Fruit fly (Drosophila melanogaster): Measurements from ENCODE around the gene CG34280.

CG34280 gene

DNA sequence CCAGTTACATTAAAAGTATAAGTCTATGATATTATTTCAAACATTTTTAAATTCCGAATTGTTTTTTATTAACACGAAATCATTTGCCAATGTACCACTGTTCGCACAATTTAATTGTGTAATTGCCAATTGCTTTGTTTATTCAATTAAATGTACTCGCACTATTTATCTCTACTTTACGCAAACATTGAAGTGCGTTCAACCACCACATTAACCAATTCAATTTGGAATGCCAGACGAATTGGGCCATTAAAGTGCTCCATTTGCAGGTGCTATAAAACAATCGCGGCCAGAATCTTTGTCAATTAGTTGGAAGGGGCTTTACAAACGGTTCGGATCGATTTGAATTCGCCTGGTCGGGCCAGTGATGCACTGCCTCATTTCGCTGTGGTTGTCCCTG is 7.3 kb upstream of the CG34280 start, which contains the start of gene CG5863:
Gene CG5863, plus strand, starts transcription at position 301 of the 400 bp plus-strand sequence.
- TF ChIP-seq noc (tag; optimal IDR thresholded peaks at IDR 0.05), result no peak

DNA sequence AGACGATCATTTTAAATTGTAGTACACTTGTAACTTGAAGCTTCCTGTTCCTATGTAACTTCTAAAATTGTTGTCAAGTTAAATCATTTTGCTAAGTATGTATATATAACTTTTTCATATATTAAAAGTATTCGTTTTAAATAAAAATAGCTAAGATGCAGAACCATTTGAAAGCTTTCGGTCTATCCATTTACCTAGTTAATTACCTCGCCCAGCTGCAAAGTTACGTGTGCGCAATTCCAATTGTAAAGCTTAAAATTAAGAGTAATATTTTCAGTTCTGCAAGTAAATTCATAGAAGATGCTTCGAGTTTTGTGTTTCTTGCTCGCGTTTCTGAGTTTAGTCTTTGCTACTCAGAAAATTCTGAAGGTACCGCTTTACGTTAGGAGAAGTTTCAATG is 5.8 kb upstream of the CG34280 start, which contains the start of gene CG5860:
Gene CG5860, plus strand, starts transcription at position 301 of the 400 bp plus-strand sequence.
- no peak for TF ChIP-seq noc (tag; optimal IDR thresholded peaks at IDR 0.05)

DNA sequence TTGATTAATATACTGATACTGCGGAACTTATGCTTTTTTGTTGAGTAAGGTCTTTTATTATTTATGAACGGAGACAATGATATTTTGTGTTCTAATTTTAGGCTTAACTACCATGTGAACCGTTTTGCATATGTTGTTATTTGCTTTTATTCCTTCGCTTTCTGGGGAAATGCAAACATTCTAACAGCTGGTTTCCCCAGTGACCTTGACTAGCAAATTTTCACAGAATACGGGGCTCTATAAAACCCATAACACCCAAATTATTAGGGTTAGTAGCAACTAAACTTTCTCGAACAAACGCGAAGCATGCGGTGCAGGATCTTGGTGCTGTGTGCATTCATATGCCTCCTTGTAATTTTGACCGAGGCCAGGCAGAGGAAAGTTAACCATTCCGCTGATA is 4.1 kb upstream of the CG34280 start, which contains the start of gene CG17283:
Gene CG17283, plus strand, starts transcription at position 301 of the 400 bp plus-strand sequence.
- TF ChIP-seq noc (tag; optimal IDR thresholded peaks at IDR 0.05), result no peak

DNA sequence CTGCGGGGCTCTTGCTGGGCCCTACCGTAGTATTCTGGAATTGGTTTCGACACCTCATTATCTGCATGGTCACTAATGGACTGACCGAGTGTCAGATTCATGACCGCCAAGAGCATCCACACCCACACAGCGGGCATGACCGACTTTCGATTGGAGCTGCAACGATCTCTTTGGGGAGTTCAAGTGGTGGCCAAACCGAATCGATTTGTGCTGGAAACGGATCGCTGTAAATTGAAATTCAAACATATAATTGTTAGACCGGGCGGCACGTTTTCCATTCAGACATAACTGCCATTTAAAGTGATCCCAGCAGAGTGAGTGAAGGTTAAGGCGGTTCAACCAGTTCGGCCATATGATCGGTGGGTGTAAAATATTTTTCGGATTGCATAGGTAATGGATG is 2.9 kb upstream of the CG34280 start, which contains the start of the genes CG42824 and CG42798:
Gene CG42824, minus strand, starts transcription at position 101 of the 400 bp plus-strand sequence.
Gene CG42798, plus strand, starts transcription at position 268 of the 400 bp plus-strand sequence.
- no peak for TF ChIP-seq noc (tag; optimal IDR thresholded peaks at IDR 0.05)

DNA sequence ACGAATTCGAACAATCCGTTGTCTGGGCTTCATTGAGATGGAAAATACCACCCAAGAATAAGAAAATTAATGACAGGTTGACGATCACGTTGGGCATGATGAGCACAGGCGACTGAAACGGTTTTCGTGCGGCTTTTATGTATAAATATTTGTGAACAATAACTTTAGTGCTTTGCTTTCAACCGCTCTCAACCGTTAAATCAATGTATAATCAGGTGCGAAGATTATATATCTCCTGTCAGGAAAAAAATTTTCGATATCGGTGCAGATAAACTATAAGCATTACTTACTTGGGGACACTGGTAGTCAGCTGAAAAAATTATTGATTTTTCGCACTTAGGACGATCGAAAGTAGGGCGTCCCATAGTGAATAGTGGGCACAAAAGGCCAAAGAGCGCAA is 1.5 kb upstream of the CG34280 start, which contains the start of gene CG42823:
Gene CG42823, minus strand, starts transcription at position 101 of the 400 bp plus-strand sequence.
- TF ChIP-seq noc (tag; optimal IDR thresholded peaks at IDR 0.05), result no peak

DNA sequence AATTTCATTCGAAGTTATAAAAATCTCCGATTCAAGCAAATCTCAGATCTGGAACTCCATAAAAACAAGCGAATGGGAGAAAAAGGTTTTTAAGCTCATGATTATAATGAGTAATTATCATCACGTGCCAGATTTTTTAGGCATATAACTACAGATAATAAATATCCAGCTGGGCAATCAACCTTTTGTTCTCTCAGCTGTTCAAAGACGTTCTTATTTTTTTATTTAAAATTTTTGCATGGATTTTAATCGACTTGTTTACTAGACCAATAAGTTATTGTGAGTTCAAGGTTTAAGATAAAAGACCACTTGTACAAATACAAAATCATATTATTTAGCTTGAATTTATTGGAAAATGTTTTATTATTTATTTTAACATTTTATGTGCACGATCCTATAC is 637 bp upstream of the CG34280 start:
- peak; percentile 48 for TF ChIP-seq noc (tag; optimal IDR thresholded peaks at IDR 0.05)

DNA sequence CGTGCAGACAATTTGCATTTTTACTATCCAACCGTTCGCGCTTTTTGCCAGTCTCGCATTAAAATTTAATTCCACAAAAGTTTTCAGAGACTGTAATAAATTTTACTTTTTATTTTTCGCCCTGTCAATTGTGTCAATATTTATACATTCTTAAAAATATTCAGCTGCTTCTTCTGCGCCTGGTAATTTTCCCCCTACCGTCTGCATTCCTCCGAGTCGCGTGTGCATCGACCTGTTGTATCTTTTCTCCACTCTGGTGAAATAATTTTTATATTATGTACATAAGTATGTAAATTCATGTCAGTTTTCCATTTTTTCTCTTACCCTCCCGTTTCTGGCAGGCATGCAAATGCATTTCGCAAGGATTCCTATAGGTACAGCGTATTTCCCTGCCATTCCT is 330 bp downstream of the CG34280 start, which contains the start of gene CG34279:
Gene CG34279, minus strand, starts transcription at position 101 of the 400 bp plus-strand sequence.
- no peak for TF ChIP-seq noc (tag; optimal IDR thresholded peaks at IDR 0.05)

DNA sequence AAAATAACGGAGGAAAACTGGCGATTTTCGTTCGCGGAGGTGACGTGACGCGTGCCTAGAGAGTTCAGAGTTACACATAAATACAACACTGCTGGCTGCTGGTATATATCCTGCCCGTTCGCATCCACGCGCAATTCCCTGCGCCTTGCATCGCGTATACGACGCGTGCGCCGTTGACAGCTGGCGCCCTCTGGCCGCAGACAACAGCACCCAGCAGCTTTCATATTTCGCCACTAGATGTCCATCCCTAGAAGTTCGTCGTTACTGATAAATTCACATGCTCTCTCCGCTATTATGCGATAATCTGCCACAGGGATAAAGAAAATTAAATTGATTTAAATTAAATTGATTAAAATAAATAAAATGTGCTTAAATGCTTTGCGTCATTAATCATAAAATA is 1.1 kb downstream of the CG34280 start, which contains the start of gene Sur-8:
Gene Sur-8, minus strand, starts transcription at position 82 of the 400 bp plus-strand sequence.
- TF ChIP-seq noc (tag; optimal IDR thresholded peaks at IDR 0.05), result no peak

DNA sequence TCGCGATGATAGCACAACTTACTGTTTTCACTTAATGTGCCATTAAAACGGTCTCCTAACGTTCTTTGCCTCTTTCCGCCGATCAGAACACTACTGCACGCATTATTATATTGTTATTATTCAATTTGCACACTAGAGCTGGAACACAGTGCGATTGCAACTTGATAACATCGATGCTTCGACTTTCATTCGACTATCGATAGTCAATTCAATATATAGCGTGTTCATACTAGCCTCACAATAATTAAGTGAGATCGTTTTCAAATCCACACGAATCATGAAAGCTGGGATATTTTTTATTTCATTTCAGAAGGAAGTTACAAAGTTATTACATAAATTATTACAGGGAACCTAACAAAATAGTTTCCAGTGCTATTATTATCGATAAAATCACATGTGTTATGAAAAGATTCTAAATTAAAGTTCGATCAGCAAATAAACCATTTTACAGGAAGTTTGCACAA is 2.2 kb downstream of the CG34280 start:
- TF ChIP-seq noc (tag; optimal IDR thresholded peaks at IDR 0.05), result no peak

DNA sequence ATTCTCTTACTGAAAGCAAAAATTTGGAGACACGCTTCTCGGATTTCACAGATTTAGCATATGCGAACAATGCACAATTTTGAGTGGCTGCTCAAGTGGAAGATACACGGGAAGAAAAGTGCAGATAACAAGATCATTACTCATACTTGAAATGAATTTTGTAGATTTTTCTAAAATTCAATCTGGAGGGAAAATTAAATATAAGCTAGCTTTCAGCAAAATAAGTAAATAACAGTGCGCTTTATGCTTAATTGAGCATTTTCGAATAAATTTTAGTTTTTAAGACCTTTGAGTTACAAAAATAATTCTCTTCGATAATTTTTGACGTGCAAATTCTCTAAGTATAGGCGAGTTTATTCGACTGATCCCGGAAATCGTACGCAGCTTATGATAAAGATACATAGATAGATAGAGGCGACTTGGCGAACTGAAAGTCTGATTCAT is 2.8 kb downstream of the CG34280 start:
- TF ChIP-seq noc (tag; optimal IDR thresholded peaks at IDR 0.05), result no peak

DNA sequence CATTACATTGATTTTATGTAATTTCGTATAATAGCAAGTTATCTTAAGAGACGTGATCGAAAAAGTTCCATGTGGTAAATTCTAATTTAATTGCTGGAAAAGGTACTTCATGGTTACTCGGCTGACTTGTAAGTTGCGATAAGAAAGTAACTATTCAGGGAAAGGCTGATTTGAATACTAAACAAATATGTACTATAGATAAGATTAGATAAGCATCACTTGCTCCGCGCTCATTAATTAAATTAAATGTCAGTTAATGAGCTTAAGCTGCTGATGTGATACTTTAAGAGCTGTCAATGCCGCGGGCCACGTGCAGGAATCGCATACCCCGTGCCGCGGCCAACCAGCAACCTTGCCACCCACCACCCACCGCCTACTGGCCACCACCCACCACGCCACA is 3.4 kb downstream of the CG34280 start:
- no peak for TF ChIP-seq noc (tag; optimal IDR thresholded peaks at IDR 0.05)

DNA sequence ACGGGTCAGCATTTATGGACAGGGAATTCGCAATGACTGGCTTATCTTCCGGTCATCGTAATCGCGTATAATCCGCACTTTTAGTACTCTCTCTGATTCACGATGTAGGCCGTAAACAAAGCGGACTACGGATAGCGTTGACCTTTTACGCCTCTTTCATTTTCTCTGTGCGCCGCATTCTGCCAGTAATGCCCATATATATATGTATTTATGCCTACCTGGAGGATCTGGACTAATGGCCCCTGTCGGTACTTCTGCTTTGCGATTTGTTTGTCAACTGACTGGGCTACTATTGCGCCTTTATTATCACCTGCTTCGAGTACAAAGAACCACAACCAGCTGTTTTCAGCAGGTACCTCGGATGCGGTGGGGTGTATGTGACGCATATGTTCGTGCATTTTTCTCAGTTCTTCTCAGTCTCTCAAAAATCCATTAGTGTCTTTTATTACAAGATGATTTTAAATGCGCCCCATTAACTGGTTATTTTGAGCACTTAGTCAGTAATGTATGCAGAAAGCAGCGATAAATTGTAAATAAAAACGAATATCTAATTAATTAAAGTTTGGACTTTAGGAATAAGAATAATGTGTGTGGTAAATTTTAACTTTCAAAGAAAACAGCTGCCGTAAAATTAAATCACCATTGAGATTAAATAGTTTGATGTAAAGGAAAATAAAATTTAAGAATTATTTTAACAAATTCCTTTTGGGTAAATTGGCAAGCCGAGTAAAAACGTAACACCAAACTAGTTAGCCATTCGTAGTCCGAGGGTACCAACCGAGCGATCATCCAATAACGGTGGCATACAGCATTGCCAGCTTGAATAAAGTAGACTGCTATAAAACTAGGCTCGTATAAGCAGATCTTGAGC is 9.0 kb downstream of the CG34280 start, which contains the start of gene CREG:
Gene CREG, minus strand, starts transcription at position 323 of the 871 bp plus-strand sequence.
- TF ChIP-seq noc (tag; optimal IDR thresholded peaks at IDR 0.05), result peak; percentile 69

DNA sequence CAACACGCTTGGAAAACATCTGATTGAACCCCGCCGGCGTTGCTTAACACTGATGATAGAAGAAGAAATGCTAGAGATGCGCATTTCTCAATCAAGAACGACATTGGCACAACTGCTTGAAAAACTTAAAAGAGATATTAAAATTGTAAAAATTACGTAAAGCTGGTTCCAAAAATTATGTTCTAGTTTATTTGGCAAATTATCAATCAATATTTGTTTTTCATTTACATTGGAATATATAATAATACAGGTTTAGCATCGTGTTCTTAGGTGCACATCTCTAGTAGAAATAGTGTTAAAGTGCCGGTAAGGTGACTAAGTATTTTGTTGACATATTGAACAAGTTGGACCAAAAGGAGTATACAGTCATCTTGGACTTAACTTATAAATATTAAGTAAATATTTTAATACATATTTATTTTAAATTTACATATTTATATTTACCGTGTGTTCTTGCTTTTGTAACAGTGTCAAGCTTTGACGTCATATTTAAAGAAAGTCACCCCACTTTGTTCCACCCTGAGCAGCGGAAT is 12.1 kb downstream of the CG34280 start, which contains the start of the genes Brf and sds22:
Gene Brf, minus strand, starts transcription at position 25 of the 533 bp plus-strand sequence.
Gene sds22, plus strand, starts transcription at position 282 of the 533 bp plus-strand sequence.
- TF ChIP-seq noc (tag; optimal IDR thresholded peaks at IDR 0.05), result peak; percentile 97

DNA sequence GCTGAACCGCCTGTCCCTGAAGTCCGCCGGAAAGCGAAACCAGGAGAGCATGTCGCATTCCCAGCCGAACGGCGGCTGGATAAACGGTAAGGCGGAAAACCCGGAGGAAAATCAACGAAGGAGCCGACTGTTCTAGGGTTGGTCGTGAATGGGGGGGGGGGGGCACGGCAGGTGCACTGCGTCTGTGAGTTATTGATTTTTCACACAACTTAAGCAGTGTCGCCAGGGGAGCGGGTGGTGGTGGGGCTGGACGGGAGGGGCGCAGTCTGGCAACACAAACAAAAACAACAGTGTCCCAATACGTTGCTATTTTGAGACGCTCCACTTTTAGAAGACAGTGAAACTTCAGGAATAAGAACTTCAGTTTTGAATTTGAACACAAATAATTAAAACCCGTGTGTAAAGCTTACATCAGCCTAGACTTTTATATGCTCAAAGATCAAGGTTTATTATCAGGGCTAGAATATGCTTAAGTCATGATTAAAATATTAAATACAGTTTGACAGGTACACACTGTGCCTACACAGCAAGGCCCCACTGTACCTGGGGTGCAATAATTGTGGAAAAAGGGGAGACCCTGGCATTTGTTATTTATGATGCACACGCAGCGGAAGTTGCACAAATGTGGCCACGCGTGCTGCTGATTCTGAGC is 17.2 kb downstream of the CG34280 start:
- TF ChIP-seq noc (tag; optimal IDR thresholded peaks at IDR 0.05), result peak; percentile 32

DNA sequence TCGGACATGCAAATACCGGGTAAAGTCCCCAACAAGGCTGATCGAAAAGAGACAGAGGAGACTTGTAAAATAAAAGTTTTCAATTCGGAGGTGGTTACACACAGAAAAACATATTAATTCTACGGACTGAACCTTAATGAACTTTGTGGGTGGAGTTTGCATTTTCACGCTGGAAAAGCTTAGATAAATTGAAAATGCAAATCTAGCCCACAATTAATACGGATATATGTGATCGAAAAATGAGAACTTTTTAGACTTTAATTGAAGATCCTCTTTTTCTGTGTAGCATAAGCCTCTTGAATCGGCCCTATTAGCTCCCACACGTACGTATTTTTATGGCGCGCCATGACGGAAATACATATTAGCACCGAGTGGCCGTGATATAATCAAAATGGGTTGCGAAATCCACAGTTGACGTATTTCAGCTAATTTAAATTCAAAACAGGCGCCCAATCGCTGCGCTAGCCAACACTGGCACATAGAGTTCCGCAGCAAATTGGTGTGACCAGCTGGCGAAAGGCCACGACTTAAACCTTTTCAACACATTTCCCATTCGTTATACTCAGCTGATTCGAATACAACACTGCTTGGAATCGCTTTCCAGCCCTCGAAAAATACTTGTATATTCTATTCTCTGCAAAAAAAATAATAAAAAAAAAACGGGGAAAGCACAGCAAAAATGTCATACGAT is 18.0 kb downstream of the CG34280 start:
- no peak for TF ChIP-seq noc (tag; optimal IDR thresholded peaks at IDR 0.05)

Data from whole organism, larva.